Worm (Caenorhabditis elegans) whole organism, L2 larva: ENCODE results near the gene T05C12.11.

Source experiments
- F13H6.1 ChIP-seq: sonication (generic microtip); optimal IDR thresholded peaks from 2 replicates; lab custom pipeline; 2016; ENCODE audit warnings: missing genetic modification characterization, missing compliant biosample characterization
- Y55F3AM.14 ChIP-seq: fragments of 200-800 bp; sonication (Bioruptor generic); optimal IDR thresholded peaks from 2 replicates; lab custom pipeline; 2018; ENCODE audit warnings: mild to moderate bottlenecking, missing genetic modification characterization, missing compliant biosample characterization
- ZK546.5 ChIP-seq: sonication (generic microtip); optimal IDR thresholded peaks from 2 replicates; lab custom pipeline; 2017; ENCODE audit warnings: missing biosample characterization, missing genetic modification characterization
- alr-1 ChIP-seq: fragments of 150-350 bp; optimal IDR thresholded peaks from 2 replicates; lab custom pipeline; 2014; ENCODE audit warnings: missing biosample characterization, missing genetic modification characterization
- blmp-1 ChIP-seq: sonication (generic microtip); optimal IDR thresholded peaks from 2 replicates; lab custom pipeline; 2017; ENCODE audit warnings: missing genetic modification characterization, mild to moderate bottlenecking, missing compliant biosample characterization, antibody characterized with exemption, moderate library complexity; ENCODE audit not compliant: insufficient read depth
- ceh-82 ChIP-seq: fragments of 150-350 bp; optimal IDR thresholded peaks from 2 replicates; lab custom pipeline; 2014; ENCODE audit warnings: missing biosample characterization, missing genetic modification characterization
- crh-2 ChIP-seq: sonication (generic microtip); optimal IDR thresholded peaks from 2 replicates; lab custom pipeline; 2017; ENCODE audit warnings: missing biosample characterization, missing genetic modification characterization
- egl-27 ChIP-seq: sonication (generic microtip); optimal IDR thresholded peaks from 3 replicates; lab custom pipeline; 2017; ENCODE audit warnings: missing biosample characterization, missing genetic modification reagents, missing genetic modification characterization
- elt-1 ChIP-seq: fragments of 150-350 bp; optimal IDR thresholded peaks from 2 replicates; lab custom pipeline; 2014; ENCODE audit warnings: missing biosample characterization, missing genetic modification characterization
- elt-3 ChIP-seq: sonication (generic microtip); optimal IDR thresholded peaks from 2 replicates; lab custom pipeline; 2017; ENCODE audit warnings: missing biosample characterization, missing genetic modification characterization
- gmeb-1 ChIP-seq: fragments of 150-350 bp; optimal IDR thresholded peaks from 2 replicates; lab custom pipeline; 2014; ENCODE audit warnings: missing biosample characterization, missing genetic modification characterization
- lin-11 ChIP-seq: fragments of 150-350 bp; sonication (generic microtip); optimal IDR thresholded peaks from 2 replicates; lab custom pipeline; 2014; ENCODE audit warnings: missing biosample characterization, missing genetic modification characterization, inconsistent platforms, mixed read lengths
- lin-13 ChIP-seq: fragments of 150-350 bp; optimal IDR thresholded peaks from 2 replicates; lab custom pipeline; 2014; ENCODE audit warnings: missing biosample characterization, missing genetic modification reagents, missing genetic modification characterization
- lsy-2 ChIP-seq, 2 experiments: fragments of 150-350 bp in 1 of 2; sonication (generic microtip) in 1 of 2; optimal IDR thresholded peaks; 2 replicates each; lab custom pipeline; 2014 to 2017; ENCODE audit warnings: missing biosample characterization in 2 of 2, missing genetic modification characterization in 2 of 2
- mab-5 ChIP-seq: fragments of 150-350 bp; optimal IDR thresholded peaks from 2 replicates; lab custom pipeline; 2014; ENCODE audit warnings: missing biosample characterization, missing genetic modification characterization
- mdl-1 ChIP-seq, 2 experiments: fragments of 150-350 bp in 1 of 2; sonication (generic microtip) in 1 of 2; optimal IDR thresholded peaks; 2 replicates each; lab custom pipeline; 2017; ENCODE audit warnings: missing biosample characterization in 2 of 2, missing genetic modification characterization in 2 of 2
- nhr-10 ChIP-seq: sonication (generic microtip); optimal IDR thresholded peaks from 2 replicates; lab custom pipeline; 2017; ENCODE audit warnings: missing biosample characterization, missing genetic modification characterization
- nhr-11 ChIP-seq: fragments of 150-350 bp; optimal IDR thresholded peaks from 2 replicates; lab custom pipeline; 2014; ENCODE audit warnings: missing biosample characterization, missing genetic modification characterization
- nhr-12 ChIP-seq: fragments of 150-350 bp; optimal IDR thresholded peaks from 2 replicates; lab custom pipeline; 2014; ENCODE audit warnings: missing biosample characterization, missing genetic modification characterization
- nhr-129 ChIP-seq: fragments of 150-350 bp; optimal IDR thresholded peaks from 2 replicates; lab custom pipeline; 2014; ENCODE audit warnings: missing biosample characterization, missing genetic modification characterization
- nhr-21 ChIP-seq: fragments of 150-350 bp; optimal IDR thresholded peaks from 2 replicates; lab custom pipeline; 2014; ENCODE audit warnings: missing biosample characterization, missing genetic modification characterization
- nhr-23 ChIP-seq: fragments of 150-350 bp; optimal IDR thresholded peaks from 2 replicates; lab custom pipeline; 2014; ENCODE audit warnings: missing biosample characterization, missing genetic modification reagents, missing genetic modification characterization
- nhr-237 ChIP-seq: fragments of 150-350 bp; optimal IDR thresholded peaks from 2 replicates; lab custom pipeline; 2014; ENCODE audit warnings: missing biosample characterization, missing genetic modification characterization
- nhr-25 ChIP-seq: fragments of 150-350 bp; sonication (generic microtip); optimal IDR thresholded peaks from 3 replicates; lab custom pipeline; 2014; ENCODE audit warnings: missing biosample characterization, missing genetic modification characterization
- skn-1 ChIP-seq: sonication (generic microtip); optimal IDR thresholded peaks from 2 replicates; lab custom pipeline; 2017; ENCODE audit warnings: missing biosample characterization, missing genetic modification characterization
- sma-3 ChIP-seq: sonication (generic microtip); optimal IDR thresholded peaks from 2 replicates; lab custom pipeline; 2016; ENCODE audit warnings: missing genetic modification reagents, missing genetic modification characterization, missing compliant biosample characterization
- sma-9 ChIP-seq, 2 experiments: fragments of 150-350 bp in 1 of 2; sonication (generic microtip) in 1 of 2; optimal IDR thresholded peaks; 2 replicates each; lab custom pipeline; 2014 to 2016; ENCODE audit warnings: missing genetic modification characterization in 2 of 2, mild to moderate bottlenecking in 1 of 2, missing biosample characterization in 1 of 2, missing compliant biosample characterization in 1 of 2, missing genetic modification reagents in 1 of 2, moderate library complexity in 1 of 2
- unc-55 ChIP-seq: fragments of 150-350 bp; sonication (generic microtip); optimal IDR thresholded peaks from 3 replicates; lab custom pipeline; 2014; ENCODE audit warnings: missing biosample characterization, missing genetic modification reagents, missing genetic modification characterization
- unc-62 ChIP-seq: fragments of 150-350 bp; optimal IDR thresholded peaks from 2 replicates; lab custom pipeline; 2014; ENCODE audit warnings: missing biosample characterization, missing genetic modification reagents, missing genetic modification characterization
- zag-1 ChIP-seq: fragments of 150-350 bp; optimal IDR thresholded peaks from 2 replicates; lab custom pipeline; 2014; ENCODE audit warnings: missing biosample characterization, missing genetic modification characterization
- ztf-1 ChIP-seq: fragments of 200-800 bp; sonication (Bioruptor generic); conservative IDR thresholded peaks from 2 replicates; pipeline ENCODE4 v1.3.6; 2022; ENCODE audit warnings: missing genetic modification characterization, missing compliant biosample characterization
- ztf-11 ChIP-seq: sonication (generic microtip); optimal IDR thresholded peaks from 2 replicates; lab custom pipeline; 2017; ENCODE audit warnings: missing biosample characterization, missing genetic modification characterization

Gene T05C12.11

DNA sequence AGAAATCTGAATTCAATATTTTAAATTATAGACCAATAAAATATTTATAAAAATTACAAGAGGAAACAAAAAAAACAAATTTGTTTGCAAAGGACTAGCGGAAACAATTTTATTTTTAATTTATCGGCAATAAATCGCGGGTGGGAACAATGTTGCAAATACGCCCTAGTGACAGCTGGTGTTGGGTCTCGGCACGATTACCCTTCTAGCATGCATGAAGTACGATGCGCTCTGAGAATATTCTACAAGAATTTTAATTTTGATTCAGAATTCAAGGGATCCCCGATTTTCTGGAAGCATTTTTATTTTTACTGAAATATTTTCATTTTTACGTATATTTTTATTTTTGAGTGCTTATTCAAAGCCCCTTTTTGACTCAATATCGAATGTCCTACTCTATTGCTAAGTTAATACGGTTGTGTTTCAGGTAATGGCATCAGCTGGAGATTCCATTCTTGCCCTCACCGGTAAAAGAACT lies 14.8 kb upstream of the T05C12.11 start, which contains the start of the genes mig-5 and cct-1 (continued):
- TF ChIP-seq sma-9 (GFP tag; optimal IDR thresholded peaks at IDR 0.05; lab: Kevin White, UChicago) (peak; percentile 98), sma-9 (tag; optimal IDR thresholded peaks at IDR 0.05; lab: Kevin White, UChicago) (no peak), nhr-11 (peak; percentile 48)

DNA sequence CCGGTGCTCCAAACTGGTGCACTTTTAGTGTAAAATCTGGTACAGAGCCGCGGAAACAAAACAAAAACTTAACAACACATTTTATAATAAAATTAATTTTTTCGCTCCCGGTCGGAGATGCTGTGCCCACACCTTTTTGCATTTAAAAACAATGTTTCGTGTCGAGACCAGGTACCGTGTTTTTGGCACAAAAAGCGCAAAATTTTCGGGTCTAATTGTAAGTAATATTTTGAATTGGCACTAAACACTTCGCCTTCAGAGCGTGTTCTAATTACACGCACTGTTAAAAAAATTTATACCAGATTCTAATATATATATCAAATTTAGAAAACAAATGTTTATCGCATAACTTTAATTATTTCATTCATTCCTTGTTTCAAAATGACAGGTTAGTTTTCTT lies 11.2 kb upstream of the T05C12.11 start, which contains the start of gene dylt-3:
TSS of gene dylt-3 (plus strand) at position 301 of the 400 bp plus-strand sequence.
- no peak for TF ChIP-seq egl-27 (tag; lab: Kevin White, UChicago)
- TF ChIP-seq ceh-82 (tag; lab: Kevin White, UChicago), result no peak
- TF ChIP-seq alr-1, result no peak
- no peak for TF ChIP-seq elt-1 (tag; lab: Kevin White, UChicago)
- no peak for TF ChIP-seq ztf-1 (GFP tag; lab: Robert Waterston, UW)
- TF ChIP-seq nhr-25, result no peak

DNA sequence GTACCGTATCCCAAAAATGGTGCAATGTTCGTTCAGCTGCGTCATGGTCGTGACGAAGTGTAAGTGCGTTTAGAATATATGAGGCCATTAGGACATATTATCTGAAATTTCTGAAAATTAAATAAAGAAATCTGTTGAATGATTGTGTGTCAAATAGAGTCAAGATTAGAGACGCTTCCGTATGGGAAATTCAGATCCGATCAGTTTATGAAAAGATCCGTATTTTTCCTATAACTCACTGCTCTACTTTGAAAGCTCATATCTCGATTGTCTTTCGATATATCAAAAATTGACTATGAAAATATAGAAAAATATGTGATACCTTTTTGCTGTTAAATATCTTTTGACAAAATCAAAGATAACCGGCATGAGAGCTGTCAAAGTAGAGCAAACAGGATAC lies 10.0 kb upstream of the T05C12.11 start, which contains the start of gene T05C12.4:
TSS of gene T05C12.4 (minus strand) at position 101 of the 400 bp plus-strand sequence.
- TF ChIP-seq alr-1 (no peak), ztf-1 (GFP tag; lab: Robert Waterston, UW) (no peak), lsy-2 (tag; optimal IDR thresholded peaks at IDR 0.05; lab: Kevin White, UChicago) (no peak), F13H6.1 (no peak), unc-62 (GFP tag; lab: Kevin White, UChicago) (no peak), nhr-10 (tag; lab: Kevin White, UChicago) (no peak), lin-11 (tag; lab: Kevin White, UChicago) (no peak), lin-13 (no peak), ZK546.5 (tag; lab: Kevin White, UChicago) (no peak), crh-2 (tag; lab: Kevin White, UChicago) (no peak), sma-3 (GFP tag; lab: Kevin White, UChicago) (no peak), nhr-23 (tag; lab: Kevin White, UChicago) (no peak)

DNA sequence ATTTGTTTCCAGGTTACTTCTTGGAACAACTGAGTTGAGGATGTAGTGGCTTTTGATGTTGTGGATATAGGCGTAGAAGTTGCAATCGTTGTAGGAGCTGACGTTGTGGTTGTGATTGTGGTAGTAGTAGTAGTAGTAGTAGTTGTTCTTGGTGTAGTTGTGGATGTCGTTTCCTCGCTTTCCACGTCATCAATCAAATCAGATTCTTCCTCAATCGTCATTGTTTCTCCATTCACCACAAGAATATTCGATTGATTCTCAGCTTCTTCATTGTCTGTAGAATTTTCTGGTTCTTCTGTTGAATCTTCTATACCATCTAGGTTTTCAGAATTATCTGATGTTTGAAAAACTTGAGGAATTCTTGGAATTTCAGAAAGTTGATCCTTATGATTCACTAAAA lies 8.3 kb upstream of the T05C12.11 start:
- no peak for TF ChIP-seq elt-1 (tag; lab: Kevin White, UChicago)
- TF ChIP-seq gmeb-1 (tag; lab: Kevin White, UChicago), result no peak
- no peak for TF ChIP-seq F13H6.1
- TF ChIP-seq unc-55, result no peak
- TF ChIP-seq nhr-12 (tag; lab: Kevin White, UChicago), result no peak
- no peak for TF ChIP-seq ZK546.5 (tag; lab: Kevin White, UChicago)
- no peak for TF ChIP-seq elt-3 (tag; lab: Kevin White, UChicago)
- TF ChIP-seq skn-1, result no peak
- TF ChIP-seq nhr-10 (tag; lab: Kevin White, UChicago), result no peak
- no peak for TF ChIP-seq zag-1
- no peak for TF ChIP-seq nhr-21 (tag; lab: Kevin White, UChicago)
- no peak for TF ChIP-seq Y55F3AM.14 (GFP tag; lab: Kevin White, UChicago)
- no peak for TF ChIP-seq mdl-1 (tag; optimal IDR thresholded peaks at IDR 0.05; lab: Kevin White, UChicago)
- no peak for TF ChIP-seq unc-62 (GFP tag; lab: Kevin White, UChicago)
- no peak for TF ChIP-seq crh-2 (tag; lab: Kevin White, UChicago)
- no peak for TF ChIP-seq blmp-1 (tag; lab: Kevin White, UChicago)
- no peak for TF ChIP-seq mab-5 (tag; lab: Kevin White, UChicago)
- TF ChIP-seq nhr-237 (tag; lab: Kevin White, UChicago), result no peak

DNA sequence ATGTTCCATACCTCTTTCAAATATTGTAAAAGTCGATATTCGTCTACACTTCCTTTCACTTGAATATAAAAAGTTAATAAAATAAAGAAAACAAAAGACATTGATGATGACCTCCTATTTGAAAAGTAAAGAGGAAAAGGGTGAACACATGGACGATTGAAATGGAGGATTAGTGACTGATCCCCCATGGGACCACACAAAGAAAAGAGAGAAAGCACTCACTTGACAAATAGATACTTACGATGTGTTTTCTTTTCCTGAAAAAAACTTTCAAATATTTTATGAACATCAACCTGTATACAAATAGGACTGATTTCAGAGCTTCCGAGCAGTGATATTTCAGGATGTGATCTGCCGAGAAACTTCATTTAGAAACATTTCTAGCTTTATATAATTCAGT lies 6.8 kb upstream of the T05C12.11 start, which contains the start of gene acr-14:
TSS of gene acr-14 (minus strand) at position 101 of the 400 bp plus-strand sequence.
- TF ChIP-seq lsy-2 (tag; optimal IDR thresholded peaks at IDR 0.05; lab: Kevin White, UChicago), result no peak
- TF ChIP-seq nhr-129 (tag; lab: Kevin White, UChicago), result no peak
- TF ChIP-seq nhr-237 (tag; lab: Kevin White, UChicago), result no peak
- TF ChIP-seq elt-1 (tag; lab: Kevin White, UChicago), result no peak
- TF ChIP-seq ztf-11 (tag; lab: Kevin White, UChicago), result no peak
- no peak for TF ChIP-seq lin-13
- no peak for TF ChIP-seq alr-1
- TF ChIP-seq Y55F3AM.14 (GFP tag; lab: Kevin White, UChicago), result no peak
- no peak for TF ChIP-seq gmeb-1 (tag; lab: Kevin White, UChicago)
- no peak for TF ChIP-seq F13H6.1
- no peak for TF ChIP-seq sma-3 (GFP tag; lab: Kevin White, UChicago)
- TF ChIP-seq mdl-1 (tag; optimal IDR thresholded peaks at IDR 0.05; lab: Kevin White, UChicago), result no peak
- no peak for TF ChIP-seq nhr-21 (tag; lab: Kevin White, UChicago)
- TF ChIP-seq sma-9 (GFP tag; optimal IDR thresholded peaks at IDR 0.05; lab: Kevin White, UChicago), result no peak
- TF ChIP-seq sma-9 (tag; optimal IDR thresholded peaks at IDR 0.05; lab: Kevin White, UChicago), result no peak
- no peak for TF ChIP-seq lin-11 (tag; lab: Kevin White, UChicago)
